Worm (Caenorhabditis elegans): ENCODE data around the gene C06E1.1.

ce11 chrIII:8575359-8576101, 30.1 kb upstream of the C06E1.1 start:
- no peak for TF ChIP-seq W03F9.2 (tag; optimal IDR thresholded peaks at IDR 0.05)
- no peak for TF ChIP-seq dao-5 (tag; optimal IDR thresholded peaks at IDR 0.05)
- no peak for TF ChIP-seq him-1 (tag; optimal IDR thresholded peaks at IDR 0.05)

Measured in whole organism, L4/young adult.